Worm (Caenorhabditis elegans) whole organism, young adult: Measurements from ENCODE around the gene mec-14.

Experiments
- F55B11.4 ChIP-seq: sonication (generic microtip); optimal IDR thresholded peaks from 2 replicates; lab custom pipeline; 2016; ENCODE audit warnings: missing compliant biosample characterization, missing genetic modification characterization, borderline replicate concordance; ENCODE audit not compliant: insufficient read depth
- Y67H2A.10 ChIP-seq: fragments of 200-800 bp; sonication (Bioruptor generic); conservative IDR thresholded peaks from 2 replicates; pipeline ENCODE4 v1.3.6; 2022; ENCODE audit warnings: missing genetic modification reagents, missing genetic modification characterization, missing compliant biosample characterization
- bed-1 ChIP-seq: fragments of 200-800 bp; sonication (Bioruptor generic); IDR thresholded peaks from 2 replicates; pipeline ENCODE4 v1.3.6; 2022; ENCODE audit warnings: missing genetic modification reagents, missing genetic modification characterization, missing compliant biosample characterization
- ceh-58 ChIP-seq: fragments of 200-800 bp; sonication (Bioruptor generic); IDR thresholded peaks from 2 replicates; pipeline ENCODE4 v1.3.6; 2022; ENCODE audit warnings: missing genetic modification characterization, missing compliant biosample characterization
- nfya-1 ChIP-seq: sonication (generic microtip); optimal IDR thresholded peaks from 2 replicates; lab custom pipeline; 2017; ENCODE audit warnings: antibody characterized with exemption, missing compliant biosample characterization, missing genetic modification characterization, borderline replicate concordance; ENCODE audit not compliant: insufficient read depth
- snpc-4 ChIP-seq, 5 experiments: fragments of 150-350 bp in 1 of 5; sonication (generic microtip) in 4 of 5; optimal IDR thresholded peaks; 2 replicates each; lab custom pipeline; 2014 to 2018; ENCODE audit warnings: missing genetic modification characterization in 5 of 5, missing biosample characterization in 3 of 5, antibody characterized with exemption in 2 of 5, mild to moderate bottlenecking in 2 of 5, missing compliant biosample characterization in 2 of 5, missing genotype in 2 of 5, moderate library complexity in 2 of 5, missing genetic modification reagents in 1 of 5
- unc-62 ChIP-seq: fragments of 150-350 bp; optimal IDR thresholded peaks from 2 replicates; lab custom pipeline; 2014; ENCODE audit warnings: missing biosample characterization, missing genetic modification reagents, missing genetic modification characterization

DNA sequence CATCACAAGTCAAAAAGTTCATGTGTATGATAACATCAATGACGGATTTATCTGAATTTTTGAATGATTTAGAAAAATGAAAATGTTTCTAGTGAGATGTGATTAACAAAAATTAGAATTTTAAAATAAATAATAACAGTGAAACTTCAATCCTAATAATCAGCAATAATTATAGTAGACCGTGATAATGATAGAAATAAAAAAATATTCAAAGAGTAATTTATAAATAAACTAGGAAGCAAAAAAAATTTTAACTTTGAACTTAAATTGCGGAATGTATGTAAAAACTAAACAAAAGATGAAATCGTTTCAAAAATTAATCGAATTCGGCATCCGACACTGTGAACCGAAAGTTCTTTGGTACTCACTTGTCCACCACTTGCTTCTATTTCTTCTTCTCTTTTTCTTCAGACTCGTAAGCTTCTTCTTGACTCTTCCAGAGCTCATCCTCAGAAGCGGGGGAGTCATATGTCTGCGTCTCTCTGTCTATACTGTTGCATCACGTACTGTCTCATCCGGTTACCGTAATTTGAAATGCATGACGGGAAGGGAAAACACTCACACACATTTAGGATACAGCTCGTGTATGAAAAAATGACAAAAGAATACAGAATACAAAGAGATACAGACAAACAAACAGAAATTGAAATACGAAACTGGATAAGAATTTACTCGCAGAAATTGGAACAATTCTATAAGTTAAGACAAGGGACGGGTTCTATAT lies at the start of gene mec-14:
- TF ChIP-seq bed-1 (GFP tag; lab: Robert Waterston, UW) = no peak
- no peak for TF ChIP-seq ceh-58
- TF ChIP-seq Y67H2A.10 (GFP tag; lab: Robert Waterston, UW) = no peak
- no peak for TF ChIP-seq snpc-4 (GFP tag; optimal IDR thresholded peaks at IDR 0.05; lab: Kevin White, UChicago)
- TF ChIP-seq snpc-4 (tag; optimal IDR thresholded peaks at IDR 0.05; lab: Kevin White, UChicago) = no peak
- no peak for TF ChIP-seq unc-62
- no peak for TF ChIP-seq nfya-1 (tag; lab: Kevin White, UChicago)
- no peak for TF ChIP-seq F55B11.4 (tag; lab: Kevin White, UChicago)
